Worm (Caenorhabditis elegans) whole organism, L3 larva: Measurements from ENCODE around the gene Y75B12A.2.

Experiments
- ZK546.5 ChIP-seq: sonication (generic microtip); optimal IDR thresholded peaks from 2 replicates; lab custom pipeline; 2017; ENCODE audit warnings: missing biosample characterization, missing genetic modification characterization
- ceh-28 ChIP-seq: fragments of 150-350 bp; optimal IDR thresholded peaks from 2 replicates; lab custom pipeline; 2014; ENCODE audit warnings: missing biosample characterization, missing genetic modification reagents, missing genetic modification characterization
- egl-5 ChIP-seq: fragments of 150-350 bp; optimal IDR thresholded peaks from 2 replicates; lab custom pipeline; 2017; ENCODE audit warnings: missing biosample characterization, missing genetic modification reagents, missing genetic modification characterization, inconsistent platforms
- lin-39 ChIP-seq: fragments of 150-350 bp; optimal IDR thresholded peaks from 2 replicates; lab custom pipeline; 2018; ENCODE audit warnings: missing biosample characterization, missing genetic modification reagents, missing genetic modification characterization
- lsy-12 ChIP-seq: sonication (generic microtip); optimal IDR thresholded peaks from 2 replicates; lab custom pipeline; 2016; ENCODE audit warnings: mild to moderate bottlenecking, missing genetic modification characterization, missing compliant biosample characterization
- nhr-11 ChIP-seq: fragments of 150-350 bp; optimal IDR thresholded peaks from 2 replicates; lab custom pipeline; 2014; ENCODE audit warnings: missing biosample characterization, missing genetic modification characterization
- nhr-28 ChIP-seq: fragments of 150-350 bp; optimal IDR thresholded peaks from 2 replicates; lab custom pipeline; 2014; ENCODE audit warnings: missing biosample characterization, missing genetic modification characterization
- nhr-77 ChIP-seq: fragments of 150-350 bp; optimal IDR thresholded peaks from 2 replicates; lab custom pipeline; 2014; ENCODE audit warnings: missing biosample characterization, missing genetic modification characterization
- snpc-4 ChIP-seq: fragments of 150-350 bp; optimal IDR thresholded peaks from 2 replicates; lab custom pipeline; 2014; ENCODE audit warnings: missing biosample characterization, missing genetic modification characterization
- unc-62 ChIP-seq: fragments of 150-350 bp; sonication (generic microtip); optimal IDR thresholded peaks from 4 replicates; lab custom pipeline; 2014; ENCODE audit warnings: missing biosample characterization, missing genetic modification reagents, missing genetic modification characterization

ce11 chrV:15140247-15140646, 30.9 kb downstream of the Y75B12A.2 start, which contains the start of gene K08F9.3:
- TF ChIP-seq lin-39 (tag; lab: Kevin White, UChicago) (no peak), nhr-28 (tag; lab: Kevin White, UChicago) (no peak), egl-5 (tag; lab: Kevin White, UChicago) (no peak), unc-62 (GFP tag; lab: Kevin White, UChicago) (no peak), ZK546.5 (no peak), snpc-4 (no peak), nhr-77 (tag; lab: Kevin White, UChicago) (no peak), lsy-12 (no peak), ceh-28 (tag; lab: Kevin White, UChicago) (no peak), nhr-11 (tag; lab: Kevin White, UChicago) (no peak)
